Fruit fly (Drosophila melanogaster): ENCODE results near the gene Myc.

DNA sequence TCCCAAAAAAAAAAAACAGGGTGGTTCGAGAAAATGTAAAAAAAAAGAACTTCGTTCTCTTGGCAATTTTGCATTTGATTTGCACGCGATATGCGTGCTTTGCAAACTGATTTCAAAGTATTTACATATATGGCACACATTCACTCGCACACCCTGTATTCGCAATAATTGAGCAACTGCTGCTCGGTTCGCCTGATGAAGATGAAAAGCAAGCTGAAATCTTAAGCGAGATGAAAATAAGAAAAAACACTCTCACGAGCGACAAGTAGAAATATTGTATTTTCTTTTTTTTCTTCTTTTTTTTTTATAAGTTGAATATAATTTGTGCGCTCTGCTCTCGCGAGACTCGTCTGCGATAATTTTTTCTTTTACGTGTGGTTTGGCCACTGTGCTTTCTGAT is 44.0 kb upstream of the Myc start:
- peak; percentile 37 for TF ChIP-seq CG18764 (GFP tag; optimal IDR thresholded peaks at IDR 0.05)
- TF ChIP-seq CG11696 (GFP tag; IDR thresholded peaks at IDR 0.05): peak; percentile 72
- peak; percentile 66 for TF ChIP-seq dati (GFP tag; IDR thresholded peaks at IDR 0.05)
- peak; percentile 60 for TF ChIP-seq chn (GFP tag; optimal IDR thresholded peaks at IDR 0.05)
- peak; percentile 69; the same call in 1 of the 2 replicates for TF ChIP-seq bowl (GFP tag; IDR thresholded peaks at IDR 0.05)
- peak; percentile 51 for TF ChIP-seq tin (GFP tag; optimal IDR thresholded peaks at IDR 0.05)
- peak; percentile 69 for TF ChIP-seq CG11247 (GFP tag; IDR thresholded peaks at IDR 0.05)
